Fruit fly (Drosophila melanogaster): ENCODE results near the gene Ccdc56.

Gene Ccdc56

dm6 chr3L:11751005-11751404 is 42.2 kb downstream of the Ccdc56 start, which contains the start of gene Gr68a:
Gr68a (plus strand) TSS chr3L:11751305.
- TF ChIP-seq CG17801 (GFP tag; optimal IDR thresholded peaks at IDR 0.05; ENCODE audit: partially characterized antibody) = no peak

Measured in ovary, adult (tissue).